Fruit fly (Drosophila melanogaster) whole organism, embryonic: ENCODE data around the gene ps.

Experiments
- Atf6 ChIP-seq: fragments of 200-800 bp; sonication (Bioruptor generic); IDR thresholded peaks from 2 replicates; pipeline ENCODE4 v1.3.6; 2022; ENCODE audit warnings: missing biosample characterization, missing genetic modification characterization
- CG10366 ChIP-seq: fragments of 200-800 bp; sonication (Bioruptor generic); IDR thresholded peaks from 2 replicates; pipeline ENCODE4 v1.3.6; 2022; ENCODE audit warnings: missing biosample characterization, missing genetic modification characterization
- CG10543 ChIP-seq: fragments of 200-800 bp; sonication (Bioruptor generic); optimal IDR thresholded peaks from 3 replicates; lab custom pipeline; 2017; ENCODE audit warnings: missing biosample characterization, mild to moderate bottlenecking, missing genetic modification characterization, moderate library complexity
- CG10565 ChIP-seq: fragments of 200-800 bp; sonication (Bioruptor generic); optimal IDR thresholded peaks from 3 replicates; lab custom pipeline; 2016; ENCODE audit warnings: missing biosample characterization, mild to moderate bottlenecking, missing genetic modification characterization
- CG12391 ChIP-seq: fragments of 200-800 bp; sonication (Bioruptor generic); optimal IDR thresholded peaks from 3 replicates; lab custom pipeline; 2018; ENCODE audit warnings: missing biosample characterization, mild to moderate bottlenecking, missing genetic modification characterization, moderate library complexity
- CG13894 ChIP-seq: fragments of 200-800 bp; sonication (Bioruptor generic); optimal IDR thresholded peaks from 3 replicates; lab custom pipeline; 2018; ENCODE audit warnings: missing biosample characterization, mild to moderate bottlenecking, missing genetic modification characterization, moderate library complexity
- CG14710 ChIP-seq: fragments of 200-800 bp; sonication (Bioruptor generic); optimal IDR thresholded peaks from 3 replicates; lab custom pipeline; 2019; ENCODE audit warnings: missing biosample characterization, mild to moderate bottlenecking, missing genetic modification characterization, moderate library complexity
- CG14860 ChIP-seq: fragments of 200-800 bp; sonication (Bioruptor generic); IDR thresholded peaks from 3 replicates; pipeline ENCODE4 v1.3.6; 2022; ENCODE audit warnings: missing biosample characterization, missing genetic modification characterization; ENCODE audit not compliant: partially characterized antibody
- CG1529 ChIP-seq: fragments of 200-800 bp; sonication (Bioruptor generic); optimal IDR thresholded peaks from 3 replicates; lab custom pipeline; 2018; ENCODE audit warnings: missing biosample characterization, missing genetic modification characterization
- CG15479 ChIP-seq: fragments of 200-800 bp; sonication (Bioruptor generic); optimal IDR thresholded peaks from 3 replicates; lab custom pipeline; 2019; ENCODE audit warnings: missing biosample characterization, mild to moderate bottlenecking, missing genetic modification characterization, moderate library complexity
- CG15514 ChIP-seq: fragments of 200-800 bp; sonication (Bioruptor generic); optimal IDR thresholded peaks from 3 replicates; lab custom pipeline; 2017; ENCODE audit warnings: missing biosample characterization, missing genetic modification characterization, mild to moderate bottlenecking, moderate library complexity, missing genetic modification reagents
- CG16815 ChIP-seq: fragments of 200-800 bp; sonication (Bioruptor generic); optimal IDR thresholded peaks from 3 replicates; lab custom pipeline; 2017; ENCODE audit warnings: missing biosample characterization, mild to moderate bottlenecking, missing genetic modification characterization
- CG2199 ChIP-seq: fragments of 200-800 bp; sonication (Bioruptor generic); IDR thresholded peaks from 3 replicates; pipeline ENCODE4 v1.3.6; 2022; ENCODE audit warnings: missing biosample characterization, missing genetic modification characterization
- CG2202 ChIP-seq: fragments of 200-800 bp; sonication (Bioruptor generic); optimal IDR thresholded peaks from 2 replicates; lab custom pipeline; 2018; ENCODE audit warnings: missing biosample characterization, mild to moderate bottlenecking, missing genetic modification characterization
- CG4328 ChIP-seq: fragments of 200-800 bp; sonication (Bioruptor generic); optimal IDR thresholded peaks from 3 replicates; lab custom pipeline; 2017; ENCODE audit warnings: missing biosample characterization, missing genetic modification reagents, missing genetic modification characterization
- CG43689 ChIP-seq: fragments of 200-800 bp; sonication (Bioruptor generic); IDR thresholded peaks from 2 replicates; pipeline ENCODE4 v1.3.6; 2022; ENCODE audit warnings: missing biosample characterization, missing genetic modification characterization
- CG6683 ChIP-seq: fragments of 200-800 bp; sonication (Bioruptor generic); optimal IDR thresholded peaks from 2 replicates; lab custom pipeline; 2017; ENCODE audit warnings: missing biosample characterization, mild to moderate bottlenecking, missing genetic modification characterization, missing genetic modification reagents
- CG6765 ChIP-seq: fragments of 200-800 bp; sonication (Bioruptor generic); optimal IDR thresholded peaks from 3 replicates; lab custom pipeline; 2017; ENCODE audit warnings: missing biosample characterization, mild to moderate bottlenecking, missing genetic modification characterization
- CG7745 ChIP-seq: fragments of 200-800 bp; sonication (Bioruptor generic); optimal IDR thresholded peaks from 2 replicates; lab custom pipeline; 2018; ENCODE audit warnings: missing biosample characterization, mild to moderate bottlenecking, missing genetic modification characterization, moderate library complexity
- CG7786 ChIP-seq: fragments of 200-800 bp; sonication (Bioruptor generic); optimal IDR thresholded peaks from 2 replicates; lab custom pipeline; 2016; ENCODE audit warnings: missing biosample characterization, missing genetic modification characterization
- CG7928 ChIP-seq: fragments of 200-800 bp; sonication (Bioruptor generic); optimal IDR thresholded peaks from 2 replicates; lab custom pipeline; 2017; ENCODE audit warnings: missing biosample characterization, mild to moderate bottlenecking, missing genetic modification characterization
- CG9437 ChIP-seq: fragments of 200-800 bp; sonication (Bioruptor generic); optimal IDR thresholded peaks from 2 replicates; lab custom pipeline; 2018; ENCODE audit warnings: missing biosample characterization, mild to moderate bottlenecking, missing genetic modification characterization
- CkIIα-i1 ChIP-seq: fragments of 200-800 bp; sonication (Bioruptor generic); IDR thresholded peaks from 2 replicates; pipeline ENCODE4 v1.3.6; 2022; ENCODE audit warnings: missing biosample characterization, missing genetic modification characterization
- Deaf1 ChIP-seq: fragments of 200-800 bp; optimal IDR thresholded peaks from 3 replicates; lab custom pipeline; 2019; ENCODE audit warnings: missing biosample characterization, mild to moderate bottlenecking, missing genetic modification characterization, moderate library complexity
- Dref ChIP-seq: fragments of 200-800 bp; sonication (Bioruptor generic); IDR thresholded peaks from 2 replicates; pipeline ENCODE4 v1.3.6; 2022; ENCODE audit warnings: missing biosample characterization, missing genetic modification characterization
- Eip74EF ChIP-seq, 2 experiments: fragments of 200-800 bp in 1 of 2; fragments of >200 bp in 1 of 2; sonication (Bioruptor generic) in 1 of 2; optimal IDR thresholded peaks; 2 replicates each; lab custom pipeline; 2017 to 2019; ENCODE audit warnings: missing biosample characterization in 2 of 2, missing genetic modification characterization in 2 of 2, mild to moderate bottlenecking in 1 of 2, moderate library complexity in 1 of 2
- H2.0 ChIP-seq: fragments of 200-800 bp; sonication (Bioruptor generic); IDR thresholded peaks from 2 replicates; pipeline ENCODE4 v1.3.6; 2022; ENCODE audit warnings: missing biosample characterization, missing genetic modification characterization
- HHEX ChIP-seq: fragments of 200-800 bp; sonication (Bioruptor generic); optimal IDR thresholded peaks from 3 replicates; lab custom pipeline; 2017; ENCODE audit warnings: missing biosample characterization, mild to moderate bottlenecking, missing genetic modification characterization, missing genetic modification reagents
- Hr3 ChIP-seq: fragments of 200-800 bp; sonication (Bioruptor generic); optimal IDR thresholded peaks from 3 replicates; lab custom pipeline; 2016; ENCODE audit warnings: missing biosample characterization, missing genetic modification characterization
- Lhr ChIP-seq: fragments of 200-800 bp; sonication (Bioruptor generic); optimal IDR thresholded peaks from 3 replicates; lab custom pipeline; 2017; ENCODE audit warnings: mild to moderate bottlenecking, missing biosample characterization, missing genetic modification reagents, missing genetic modification characterization
- Lim3 ChIP-seq: fragments of 200-800 bp; sonication (Bioruptor generic); IDR thresholded peaks from 2 replicates; pipeline ENCODE4 v1.3.6; 2022; ENCODE audit warnings: missing biosample characterization, missing genetic modification characterization
- Meics ChIP-seq: fragments of 200-800 bp; sonication (Bioruptor generic); optimal IDR thresholded peaks from 2 replicates; lab custom pipeline; 2017; ENCODE audit warnings: missing biosample characterization, mild to moderate bottlenecking, missing genetic modification characterization
- NFAT ChIP-seq: fragments of 200-800 bp; sonication (Bioruptor generic); IDR thresholded peaks from 2 replicates; pipeline ENCODE4 v1.3.6; 2022; ENCODE audit warnings: missing biosample characterization, missing genetic modification characterization
- Oaz ChIP-seq: fragments of 200-800 bp; sonication (Bioruptor generic); IDR thresholded peaks from 2 replicates; pipeline ENCODE4 v1.3.6; 2022; ENCODE audit warnings: missing biosample characterization, missing genetic modification characterization
- Opbp ChIP-seq: fragments of 200-800 bp; sonication (Bioruptor generic); IDR thresholded peaks from 3 replicates; pipeline ENCODE4 v1.3.6; 2022; ENCODE audit warnings: missing biosample characterization, missing genetic modification characterization; ENCODE audit not compliant: partially characterized antibody
- Pdp1 ChIP-seq, 2 experiments: fragments of 200-800 bp; sonication (Bioruptor generic); optimal IDR thresholded peaks; 3 replicates each; lab custom pipeline; 2016; ENCODE audit warnings: missing biosample characterization in 2 of 2, missing genetic modification characterization in 2 of 2, mild to moderate bottlenecking in 1 of 2, moderate library complexity in 1 of 2
- Ptx1 ChIP-seq: fragments of 200-800 bp; sonication (Bioruptor generic); IDR thresholded peaks from 2 replicates; pipeline ENCODE4 v1.3.6; 2022; ENCODE audit warnings: missing biosample characterization, missing genetic modification characterization
- Rfx ChIP-seq: fragments of 200-800 bp; sonication (Bioruptor generic); IDR thresholded peaks from 2 replicates; pipeline ENCODE4 v1.3.6; 2022; ENCODE audit warnings: missing biosample characterization, missing genetic modification characterization
- Sry-δ ChIP-seq: fragments of 200-800 bp; sonication (Bioruptor generic); optimal IDR thresholded peaks from 2 replicates; lab custom pipeline; 2016; ENCODE audit warnings: missing biosample characterization, missing genetic modification characterization
- TFAM ChIP-seq: fragments of 200-800 bp; sonication (Bioruptor generic); optimal IDR thresholded peaks from 2 replicates; lab custom pipeline; 2017; ENCODE audit warnings: missing biosample characterization, missing genetic modification characterization, inconsistent platforms
- corto ChIP-seq: fragments of 200-800 bp; sonication (Bioruptor generic); optimal IDR thresholded peaks from 2 replicates; lab custom pipeline; 2016; ENCODE audit warnings: missing biosample characterization, mild to moderate bottlenecking, missing genetic modification characterization, moderate library complexity
- hbn ChIP-seq: fragments of 200-800 bp; sonication (Bioruptor generic); IDR thresholded peaks from 2 replicates; pipeline ENCODE4 v1.3.6; 2022; ENCODE audit warnings: missing biosample characterization, missing genetic modification characterization; ENCODE audit not compliant: partially characterized antibody
- kni ChIP-seq: fragments of 200-800 bp; sonication (Bioruptor generic); optimal IDR thresholded peaks from 3 replicates; lab custom pipeline; 2017; ENCODE audit warnings: mild to moderate bottlenecking, missing biosample characterization, missing genetic modification reagents, missing genetic modification characterization
- lab ChIP-seq: fragments of 200-800 bp; sonication (Bioruptor generic); optimal IDR thresholded peaks from 3 replicates; lab custom pipeline; 2017; ENCODE audit warnings: missing biosample characterization, missing genetic modification characterization, mild to moderate bottlenecking, moderate library complexity, missing genetic modification reagents
- lmd ChIP-seq: fragments of 200-800 bp; sonication (Bioruptor generic); IDR thresholded peaks from 2 replicates; pipeline ENCODE4 v1.3.6; 2022; ENCODE audit warnings: missing biosample characterization, missing genetic modification characterization
- nerfin-1 ChIP-seq: fragments of 200-800 bp; sonication (Bioruptor generic); optimal IDR thresholded peaks from 3 replicates; lab custom pipeline; 2019; ENCODE audit warnings: missing biosample characterization, mild to moderate bottlenecking, missing genetic modification characterization, moderate library complexity
- schlank ChIP-seq: fragments of 200-800 bp; sonication (Bioruptor generic); optimal IDR thresholded peaks from 2 replicates; lab custom pipeline; 2018; ENCODE audit warnings: missing biosample characterization, mild to moderate bottlenecking, missing genetic modification characterization
- sima ChIP-seq: fragments of 200-800 bp; sonication (Bioruptor generic); optimal IDR thresholded peaks from 2 replicates; lab custom pipeline; 2016; ENCODE audit warnings: missing biosample characterization, missing genetic modification characterization
- slp2 ChIP-seq: fragments of 200-800 bp; sonication (Bioruptor generic); optimal IDR thresholded peaks from 2 replicates; lab custom pipeline; 2016; ENCODE audit warnings: missing biosample characterization, missing genetic modification characterization

Gene ps

dm6 chr3R:9496748-9497147, 79.0 kb downstream of the ps start (continued):
- peak; percentile 50 for TF ChIP-seq nerfin-1 (tag; lab: Kevin White, UChicago)
- peak; percentile 64 for TF ChIP-seq sima (GFP tag; lab: Kevin White, UChicago)
- TF ChIP-seq CG14860 (GFP tag; lab: Robert Waterston, UW), result peak; percentile 61; the same call in 1 of the 3 replicates
- peak; percentile 98 for TF ChIP-seq Dref (GFP tag; lab: Robert Waterston, UW)
- TF ChIP-seq HHEX, result peak; percentile 70
- TF ChIP-seq corto (GFP tag; lab: Kevin White, UChicago), result no peak
- peak; percentile 87 for TF ChIP-seq CG13894 (tag; lab: Kevin White, UChicago)
- TF ChIP-seq H2.0 (GFP tag; lab: Robert Waterston, UW), result peak; percentile 62; the same call in 1 of the 2 replicates
- no peak for TF ChIP-seq Lim3
- peak; percentile 55 for TF ChIP-seq CG16815 (GFP tag; lab: Kevin White, UChicago)
- peak; percentile 22 for TF ChIP-seq Deaf1 (tag; lab: Kevin White, UChicago)
- peak; percentile 39; the same call in 1 of the 2 replicates for TF ChIP-seq hbn (GFP tag; lab: Robert Waterston, UW)
- peak; percentile 91 for TF ChIP-seq CG15514
- TF ChIP-seq schlank (tag; lab: Kevin White, UChicago), result peak; percentile 58
- TF ChIP-seq CG43689, result no peak
- peak; percentile 79 to 84 for TF ChIP-seq Pdp1 (GFP tag; optimal IDR thresholded peaks at IDR 0.05; lab: Kevin White, UChicago)
- no peak for TF ChIP-seq CG1529
- TF ChIP-seq Rfx (GFP tag; lab: Robert Waterston, UW), result peak; percentile 91
- TF ChIP-seq Oaz (GFP tag; lab: Robert Waterston, UW), result no peak
- peak; percentile 76 for TF ChIP-seq Ptx1 (GFP tag; lab: Robert Waterston, UW)
- no peak for TF ChIP-seq CkIIα-i1 (GFP tag; lab: Robert Waterston, UW)
- peak; percentile 82 for TF ChIP-seq CG7786
- TF ChIP-seq CG15479 (GFP tag; lab: Kevin White, UChicago), result no peak
- peak; percentile 70 for TF ChIP-seq lab (GFP tag; lab: Kevin White, UChicago)
- TF ChIP-seq Hr3 (GFP tag; lab: Kevin White, UChicago), result peak; percentile 68
- TF ChIP-seq NFAT (GFP tag; lab: Robert Waterston, UW), result peak; percentile 75
- peak; percentile 40 for TF ChIP-seq CG6765 (GFP tag; lab: Kevin White, UChicago)
- TF ChIP-seq CG6683 (GFP tag; lab: Kevin White, UChicago), result no peak
- peak; percentile 53 for TF ChIP-seq CG10543 (GFP tag; lab: Kevin White, UChicago)
- peak; percentile 4 for TF ChIP-seq slp2 (GFP tag; lab: Kevin White, UChicago)
- peak; percentile 91 for TF ChIP-seq Lhr (GFP tag; lab: Kevin White, UChicago)
- peak; percentile 76 for TF ChIP-seq Sry-δ
- no peak for TF ChIP-seq CG10565 (GFP tag; lab: Kevin White, UChicago)
- peak; percentile 86 for TF ChIP-seq CG14710 (tag; lab: Kevin White, UChicago)
- peak; percentile 61; the same call in 1 of the 2 replicates for TF ChIP-seq lmd (GFP tag; lab: Robert Waterston, UW)
- no peak for TF ChIP-seq CG2199
- no peak for TF ChIP-seq CG9437 (GFP tag; lab: Kevin White, UChicago)
- TF ChIP-seq TFAM, result no peak
- peak; percentile 44; the same call in 1 of the 2 replicates for TF ChIP-seq CG10366 (GFP tag; lab: Robert Waterston, UW)
- TF ChIP-seq Opbp (GFP tag; lab: Robert Waterston, UW), result peak; percentile 70
- TF ChIP-seq CG4328 (GFP tag; lab: Kevin White, UChicago), result peak; percentile 36
- TF ChIP-seq Meics (GFP tag; lab: Kevin White, UChicago), result peak; percentile 62
- peak; percentile 38 for TF ChIP-seq CG7928 (GFP tag; lab: Kevin White, UChicago)
- peak; percentile 67 for TF ChIP-seq CG12391 (tag; lab: Kevin White, UChicago)
- no peak for TF ChIP-seq kni
- TF ChIP-seq Eip74EF (GFP tag; optimal IDR thresholded peaks at IDR 0.05; lab: Kevin White, UChicago), result peak; percentile 3 to 16
- no peak for TF ChIP-seq CG7745 (tag; lab: Kevin White, UChicago)
- TF ChIP-seq Atf6 (GFP tag; lab: Robert Waterston, UW), result 0 out of 2 replicates have a peak, but pooled peaks have one; percentile 30
- TF ChIP-seq CG2202, result no peak
